Worm (Caenorhabditis elegans) whole organism, L4 larva: ENCODE measurements around the gene F14D7.8.

Experiments used
- T26A8.4 ChIP-seq: fragments of 200-800 bp; sonication (Bioruptor generic); IDR thresholded peaks from 2 replicates; pipeline ENCODE4 v1.3.6; 2022; ENCODE audit warnings: missing genetic modification characterization, missing compliant biosample characterization
- Y75B8A.6 ChIP-seq: fragments of 200-800 bp; sonication (Bioruptor generic); IDR thresholded peaks from 2 replicates; pipeline ENCODE4 v1.3.6; 2022; ENCODE audit warnings: missing genetic modification reagents, missing genetic modification characterization, missing compliant biosample characterization
- ama-1 ChIP-seq: fragments of 150-350 bp; optimal IDR thresholded peaks from 2 replicates; lab custom pipeline; 2014; ENCODE audit warnings: inconsistent platforms, mixed read lengths
- ceh-28 ChIP-seq: fragments of 150-350 bp; optimal IDR thresholded peaks from 2 replicates; lab custom pipeline; 2014; ENCODE audit warnings: missing biosample characterization, missing genetic modification reagents, missing genetic modification characterization
- ceh-82 ChIP-seq: sonication (generic microtip); optimal IDR thresholded peaks from 2 replicates; lab custom pipeline; 2017; ENCODE audit warnings: missing biosample characterization, missing genetic modification characterization
- cey-2 ChIP-seq: sonication (generic microtip); optimal IDR thresholded peaks from 3 replicates; lab custom pipeline; 2017; ENCODE audit warnings: missing genetic modification characterization, mild to moderate bottlenecking, missing compliant biosample characterization, antibody characterized with exemption, borderline replicate concordance; ENCODE audit not compliant: insufficient read depth
- dmd-9 ChIP-seq: fragments of 200-800 bp; sonication (Bioruptor generic); IDR thresholded peaks from 2 replicates; pipeline ENCODE4 v1.3.6; 2022; ENCODE audit warnings: missing genetic modification reagents, missing genetic modification characterization, missing compliant biosample characterization
- hif-1 ChIP-seq, 2 experiments: sonication (generic microtip); optimal IDR thresholded peaks; 2 replicates each; lab custom pipeline; 2016 to 2017; ENCODE audit warnings: missing compliant biosample characterization in 2 of 2, missing genetic modification characterization in 2 of 2, missing genetic modification reagents in 2 of 2, missing genotype in 2 of 2, mild to moderate bottlenecking in 1 of 2
- nhr-11 ChIP-seq: fragments of 150-350 bp; optimal IDR thresholded peaks from 2 replicates; lab custom pipeline; 2014; ENCODE audit warnings: missing biosample characterization, missing genetic modification characterization
- pqm-1 ChIP-seq: sonication (generic microtip); optimal IDR thresholded peaks from 2 replicates; lab custom pipeline; 2017; ENCODE audit warnings: missing biosample characterization, missing genetic modification characterization
- rbr-2 ChIP-seq: sonication (generic microtip); optimal IDR thresholded peaks from 2 replicates; lab custom pipeline; 2016; ENCODE audit warnings: missing genotype, missing genetic modification characterization, missing compliant biosample characterization
- tra-1 ChIP-seq: fragments of 200-800 bp; sonication (Bioruptor generic); IDR thresholded peaks from 2 replicates; pipeline ENCODE4 v1.3.6; 2022; ENCODE audit warnings: missing genetic modification reagents, missing genetic modification characterization, missing compliant biosample characterization
- unc-62 ChIP-seq, 3 experiments: fragments of 150-350 bp in 1 of 3; sonication (generic microtip); optimal IDR thresholded peaks in 2 of 3; peaks in 1 of 3; 1 replicate in 1 of 3; 2 replicates in 2 of 3; lab custom pipeline; 2014 to 2017; ENCODE audit warnings: missing biosample characterization in 3 of 3, missing genetic modification characterization in 3 of 3, missing genetic modification reagents in 3 of 3, missing genotype in 1 of 3

DNA sequence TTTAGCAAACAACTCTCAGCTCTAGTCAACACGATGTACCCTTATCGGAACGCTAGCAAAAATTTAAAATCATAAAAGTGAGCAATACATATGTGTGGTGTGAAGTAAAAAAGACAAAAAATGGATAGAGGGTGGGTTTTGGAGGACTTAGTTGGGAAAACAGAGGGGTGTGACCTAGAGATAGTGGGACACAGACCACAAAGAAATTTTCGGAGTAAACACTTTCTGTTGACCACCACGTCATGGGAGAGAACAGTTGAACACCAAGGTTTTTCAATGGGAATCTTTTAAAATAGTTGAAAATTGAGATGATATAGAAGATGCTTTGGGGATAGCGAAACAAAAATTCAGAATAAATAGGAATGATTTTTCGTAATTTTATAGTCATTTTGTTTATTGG is 4.6 kb upstream of the F14D7.8 start:
- no peak for TF ChIP-seq nhr-11 (tag; lab: Kevin White, UChicago)
- no peak for TF ChIP-seq cey-2 (tag; lab: Kevin White, UChicago)
- TF ChIP-seq hif-1 (tag; optimal IDR thresholded peaks at IDR 0.05; lab: Kevin White, UChicago): no peak
- no peak for TF ChIP-seq dmd-9
- no peak for TF ChIP-seq ama-1 (lab: Kevin White, UChicago)
- no peak for TF ChIP-seq pqm-1 (tag; lab: Kevin White, UChicago)
- TF ChIP-seq ceh-28 (tag; lab: Kevin White, UChicago): no peak
- no peak for TF ChIP-seq tra-1 (GFP tag; lab: Robert Waterston, UW)
- TF ChIP-seq T26A8.4: no peak
- no peak for TF ChIP-seq unc-62 (GFP tag; optimal IDR thresholded peaks at IDR 0.05 in 1 of 2; lab: Kevin White, UChicago)
- TF ChIP-seq unc-62 (tag; optimal IDR thresholded peaks at IDR 0.05; lab: Kevin White, UChicago): no peak
- TF ChIP-seq ceh-82: no peak
- no peak for TF ChIP-seq rbr-2 (tag; lab: Kevin White, UChicago)
- no peak for TF ChIP-seq Y75B8A.6
